Fruit fly (Drosophila melanogaster) whole organism, adult: ENCODE results near the gene sra.
A peak's percentile ranks its signal among the peaks of the same experiment; 100 is the strongest.

ENCODE experiments used
- CG1620 ChIP-seq: fragments of 200-800 bp; sonication (Bioruptor generic); optimal IDR thresholded peaks from 2 replicates; lab custom pipeline; 2016; ENCODE audit warnings: missing biosample characterization, missing genetic modification characterization
- CG5204 ChIP-seq: fragments of 200-800 bp; sonication (Bioruptor generic); optimal IDR thresholded peaks from 2 replicates; lab custom pipeline; 2016; ENCODE audit warnings: missing biosample characterization, missing genetic modification characterization
- cic ChIP-seq: fragments of 200-800 bp; sonication (Bioruptor generic); optimal IDR thresholded peaks from 2 replicates; lab custom pipeline; 2017; ENCODE audit warnings: missing biosample characterization, mild to moderate bottlenecking, missing genetic modification characterization, moderate library complexity
- kay ChIP-seq: fragments of 200-800 bp; sonication (Bioruptor generic); peaks from one replicate; lab custom pipeline; 2016; ENCODE audit warnings: missing biosample characterization, missing genetic modification characterization, borderline replicate concordance

DNA sequence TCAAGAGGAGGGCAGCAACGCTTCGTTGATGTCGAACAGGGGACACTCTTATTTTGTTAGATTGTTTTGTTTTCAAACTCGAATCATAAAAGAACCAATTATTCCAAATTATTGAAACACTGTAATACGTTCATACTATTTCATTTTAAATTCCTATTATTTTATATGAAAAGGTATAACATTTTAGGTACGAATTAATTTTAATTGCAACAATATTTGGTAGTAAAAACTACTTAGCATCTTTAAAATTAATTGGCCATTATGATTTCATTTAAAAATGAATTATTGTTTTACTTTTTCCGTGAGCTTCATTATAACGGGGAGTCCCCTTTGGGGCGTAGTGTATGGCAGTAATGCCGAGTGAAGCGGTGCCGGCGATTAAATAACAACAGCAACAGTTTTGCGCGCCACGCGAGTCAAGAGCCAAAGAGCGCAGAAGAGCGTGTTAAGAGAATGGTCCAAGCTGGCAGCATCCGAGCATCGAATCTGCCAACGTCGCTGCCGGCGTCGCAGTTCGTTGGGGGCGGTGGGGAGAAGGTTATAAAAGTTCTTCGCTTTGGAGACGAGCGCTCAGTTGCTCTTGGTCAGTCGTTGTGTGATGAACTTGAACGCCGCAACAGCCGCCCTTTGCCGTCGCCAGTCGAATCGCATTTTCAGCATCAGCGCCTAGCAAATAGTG lies 29.1 kb upstream of the sra start:
- TF ChIP-seq CG5204 (GFP tag; lab: Kevin White, UChicago) (peak; percentile 33), CG1620 (GFP tag; lab: Kevin White, UChicago) (no peak), cic (GFP tag; lab: Kevin White, UChicago) (no peak), kay (GFP tag; lab: Kevin White, UChicago) (no peak)
